Worm (Caenorhabditis elegans) whole organism, young adult: Measurements from ENCODE around the gene F53G2.12.

Experiments
- K11D2.4 ChIP-seq: fragments of 200-800 bp; sonication (Bioruptor generic); IDR thresholded peaks from 2 replicates; pipeline ENCODE4 v1.3.6; 2022; ENCODE audit warnings: missing genetic modification reagents, missing genetic modification characterization, missing compliant biosample characterization
- atf-7 ChIP-seq: sonication (generic microtip); optimal IDR thresholded peaks from 2 replicates; lab custom pipeline; 2017; ENCODE audit warnings: mild to moderate bottlenecking, missing genetic modification characterization, missing compliant biosample characterization
- ceh-27 ChIP-seq: fragments of 200-800 bp; sonication (Bioruptor generic); optimal IDR thresholded peaks from 2 replicates; lab custom pipeline; 2018; ENCODE audit warnings: mild to moderate bottlenecking, missing genetic modification characterization, moderate library complexity, missing compliant biosample characterization
- ceh-40 ChIP-seq: fragments of 200-800 bp; sonication (Bioruptor generic); IDR thresholded peaks from 2 replicates; pipeline ENCODE4 v1.3.6; 2022; ENCODE audit warnings: missing genetic modification characterization, missing compliant biosample characterization
- lag-1 ChIP-seq: fragments of 200-800 bp; sonication (Bioruptor generic); IDR thresholded peaks from 2 replicates; pipeline ENCODE4 v1.3.6; 2022; ENCODE audit warnings: missing genetic modification reagents, missing genetic modification characterization, missing compliant biosample characterization
- lin-26 ChIP-seq: fragments of 200-800 bp; sonication (Bioruptor generic); IDR thresholded peaks from 2 replicates; pipeline ENCODE4 v1.3.6; 2022; ENCODE audit warnings: missing genetic modification reagents, missing genetic modification characterization, missing compliant biosample characterization
- pha-4 ChIP-seq: fragments of 150-350 bp; sonication (generic microtip); optimal IDR thresholded peaks from 2 replicates; lab custom pipeline; 2014; ENCODE audit warnings: missing biosample characterization, missing genetic modification reagents, missing genetic modification characterization

DNA sequence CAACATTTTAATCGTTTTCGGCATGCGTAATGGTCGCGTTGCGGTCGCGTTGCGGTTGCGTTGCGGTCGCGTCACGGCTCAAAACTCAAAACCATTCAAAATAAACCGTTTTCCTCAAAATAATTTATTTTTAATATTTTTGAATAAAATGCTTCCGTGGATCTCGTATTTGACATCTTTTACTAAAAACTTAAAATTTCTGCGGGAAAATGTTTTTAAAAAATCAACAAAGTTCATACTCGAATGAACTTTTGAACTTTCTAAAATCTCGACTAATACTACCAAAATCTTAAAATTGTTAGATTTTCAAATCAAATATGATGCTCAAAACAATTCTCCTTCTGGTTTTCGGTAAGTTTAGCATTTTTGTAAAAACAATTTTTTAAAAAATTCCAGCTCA lies 2.7 kb upstream of the F53G2.12 start, which contains the start of gene F53G2.2:
- TF ChIP-seq K11D2.4 (GFP tag; lab: Robert Waterston, UW) (no peak), ceh-40 (GFP tag; lab: Robert Waterston, UW) (no peak), lag-1 (GFP tag; lab: Robert Waterston, UW) (no peak), lin-26 (GFP tag; lab: Robert Waterston, UW) (no peak), ceh-27 (GFP tag; lab: Kevin White, UChicago) (no peak), atf-7 (tag; lab: Kevin White, UChicago) (no peak), pha-4 (tag; lab: Kevin White, UChicago) (no peak)
